Fruit fly (Drosophila melanogaster) whole organism, pupa: ENCODE results near the gene Eig71Ed.

Experiments
- CG10348 ChIP-seq: fragments of 200-800 bp; sonication (Bioruptor generic); IDR thresholded peaks from 2 replicates; pipeline ENCODE4 v1.3.6; 2022; ENCODE audit warnings: missing biosample characterization, missing genetic modification characterization
- CG12605 ChIP-seq: fragments of 200-800 bp; sonication (Bioruptor generic); IDR thresholded peaks from 2 replicates; pipeline ENCODE4 v1.3.6; 2022; ENCODE audit warnings: missing biosample characterization, missing genetic modification characterization
- CG13204 ChIP-seq: fragments of 200-800 bp; sonication (Bioruptor generic); optimal IDR thresholded peaks from 2 replicates; lab custom pipeline; 2018; ENCODE audit warnings: missing biosample characterization, mild to moderate bottlenecking, missing genetic modification characterization, moderate library complexity
- CG14655 ChIP-seq: fragments of 200-800 bp; sonication (Bioruptor generic); optimal IDR thresholded peaks from 3 replicates; lab custom pipeline; 2017; ENCODE audit warnings: mild to moderate bottlenecking, missing biosample characterization, missing genetic modification reagents, missing genetic modification characterization
- CG15710 ChIP-seq: fragments of 200-800 bp; sonication (Bioruptor generic); optimal IDR thresholded peaks from 2 replicates; lab custom pipeline; 2018; ENCODE audit warnings: missing biosample characterization, mild to moderate bottlenecking, missing genetic modification characterization, moderate library complexity
- CG17806 ChIP-seq: fragments of 200-800 bp; sonication (Bioruptor generic); optimal IDR thresholded peaks from 2 replicates; lab custom pipeline; 2018; ENCODE audit warnings: missing biosample characterization, mild to moderate bottlenecking, missing genetic modification characterization, moderate library complexity
- CG32121 ChIP-seq: fragments of 200-800 bp; sonication (Bioruptor generic); IDR thresholded peaks from 2 replicates; pipeline ENCODE4 v1.3.6; 2022; ENCODE audit warnings: missing biosample characterization, missing genetic modification characterization
- CG34367 ChIP-seq: fragments of 200-800 bp; sonication (Bioruptor generic); optimal IDR thresholded peaks from 2 replicates; lab custom pipeline; 2018; ENCODE audit warnings: missing biosample characterization, mild to moderate bottlenecking, missing genetic modification characterization
- CG4496 ChIP-seq: fragments of 200-800 bp; sonication (Bioruptor generic); IDR thresholded peaks from 3 replicates; pipeline ENCODE4 v1.3.6; 2022; ENCODE audit warnings: missing biosample characterization, missing genetic modification characterization
- CG8159 ChIP-seq: fragments of 200-800 bp; sonication (Bioruptor generic); optimal IDR thresholded peaks from 3 replicates; lab custom pipeline; 2018; ENCODE audit warnings: missing biosample characterization, mild to moderate bottlenecking, missing genetic modification characterization, moderate library complexity
- CG8301 ChIP-seq: fragments of 200-800 bp; sonication (Bioruptor generic); optimal IDR thresholded peaks from 2 replicates; lab custom pipeline; 2018; ENCODE audit warnings: missing biosample characterization, mild to moderate bottlenecking, missing genetic modification characterization
- CG9948 ChIP-seq: fragments of 200-800 bp; sonication (Bioruptor generic); optimal IDR thresholded peaks from 2 replicates; lab custom pipeline; 2018; ENCODE audit warnings: missing biosample characterization, mild to moderate bottlenecking, missing genetic modification characterization, moderate library complexity
- D1 ChIP-seq: fragments of 200-800 bp; sonication (Bioruptor generic); optimal IDR thresholded peaks from 2 replicates; lab custom pipeline; 2018; ENCODE audit warnings: missing biosample characterization, mild to moderate bottlenecking, missing genetic modification characterization, moderate library complexity
- EcR ChIP-seq: fragments of 200-800 bp; sonication (Bioruptor generic); optimal IDR thresholded peaks from 3 replicates; lab custom pipeline; 2019; ENCODE audit warnings: missing biosample characterization, missing genetic modification characterization, mild to moderate bottlenecking, moderate library complexity, missing genetic modification reagents
- Ets98B ChIP-seq: fragments of 200-800 bp; sonication (Bioruptor generic); IDR thresholded peaks from 2 replicates; pipeline ENCODE4 v1.3.6; 2022; ENCODE audit warnings: missing biosample characterization, missing genetic modification characterization
- Pif1A ChIP-seq: fragments of 200-800 bp; sonication (Bioruptor generic); optimal IDR thresholded peaks from 3 replicates; lab custom pipeline; 2016; ENCODE audit warnings: missing biosample characterization, missing genetic modification characterization
- Pif1B ChIP-seq: fragments of 200-800 bp; sonication (Bioruptor generic); optimal IDR thresholded peaks from 3 replicates; lab custom pipeline; 2016; ENCODE audit warnings: missing biosample characterization, missing genetic modification characterization
- Snoo ChIP-seq: fragments of 200-800 bp; sonication (Bioruptor generic); optimal IDR thresholded peaks from 3 replicates; lab custom pipeline; 2017; ENCODE audit warnings: missing biosample characterization, mild to moderate bottlenecking, missing genetic modification characterization, inconsistent platforms
- fd96Ca ChIP-seq: fragments of 200-800 bp; sonication (Bioruptor generic); IDR thresholded peaks from 3 replicates; pipeline ENCODE4 v1.3.6; 2022; ENCODE audit warnings: missing biosample characterization, missing genetic modification characterization
- gl ChIP-seq: fragments of 200-800 bp; sonication (Bioruptor generic); optimal IDR thresholded peaks from 2 replicates; lab custom pipeline; 2018; ENCODE audit warnings: missing biosample characterization, mild to moderate bottlenecking, missing genetic modification characterization
- rn ChIP-seq: fragments of 200-800 bp; sonication (Bioruptor generic); IDR thresholded peaks from 2 replicates; pipeline ENCODE4 v1.3.6; 2022; ENCODE audit warnings: missing biosample characterization, missing genetic modification characterization

Eig71Ed gene

dm6 chr3L:15650552-15650951 lies 1.8 kb upstream of the Eig71Ed start, which contains the start of gene CG43084:
TSS of gene CG43084 (plus strand) at chr3L:15650852.
- TF ChIP-seq CG10348 (GFP tag; lab: Robert Waterston, UW) (no peak), gl (no peak), CG34367 (tag; lab: Kevin White, UChicago) (no peak), CG8159 (no peak), Ets98B (GFP tag; lab: Robert Waterston, UW) (no peak), fd96Ca (GFP tag; lab: Robert Waterston, UW) (no peak), D1 (tag; lab: Kevin White, UChicago) (no peak), CG15710 (tag; lab: Kevin White, UChicago) (no peak), CG4496 (GFP tag; lab: Robert Waterston, UW) (no peak), CG9948 (tag; lab: Kevin White, UChicago) (no peak), EcR (GFP tag; lab: Kevin White, UChicago) (no peak), CG13204 (GFP tag; lab: Kevin White, UChicago) (no peak), Pif1A (GFP tag; lab: Kevin White, UChicago) (no peak), CG8301 (tag; lab: Kevin White, UChicago) (no peak), Pif1B (GFP tag; lab: Kevin White, UChicago) (no peak), rn (GFP tag; lab: Robert Waterston, UW) (no peak), CG14655 (no peak), CG12605 (GFP tag; lab: Robert Waterston, UW) (no peak), CG32121 (GFP tag; lab: Robert Waterston, UW) (no peak)
- TF ChIP-seq, all 21 proteins: peak for 0

- TF ChIP-seq CG32121 (GFP tag; lab: Robert Waterston, UW): no peak
- TF ChIP-seq CG34367 (tag; lab: Kevin White, UChicago): no peak
- TF ChIP-seq Pif1A (GFP tag; lab: Kevin White, UChicago): no peak
- no peak for TF ChIP-seq CG17806 (tag; lab: Kevin White, UChicago)
- no peak for TF ChIP-seq CG13204 (GFP tag; lab: Kevin White, UChicago)
- no peak for TF ChIP-seq Snoo (tag; lab: Kevin White, UChicago)
- no peak for TF ChIP-seq CG14655
- no peak for TF ChIP-seq CG8301 (tag; lab: Kevin White, UChicago)
- TF ChIP-seq EcR (GFP tag; lab: Kevin White, UChicago): no peak
- no peak for TF ChIP-seq gl
- no peak for TF ChIP-seq Ets98B (GFP tag; lab: Robert Waterston, UW)
- TF ChIP-seq CG12605 (GFP tag; lab: Robert Waterston, UW): no peak
- TF ChIP-seq rn (GFP tag; lab: Robert Waterston, UW): no peak
- TF ChIP-seq D1 (tag; lab: Kevin White, UChicago): no peak
- TF ChIP-seq CG4496 (GFP tag; lab: Robert Waterston, UW): no peak
- TF ChIP-seq CG10348 (GFP tag; lab: Robert Waterston, UW): no peak
- TF ChIP-seq Pif1B (GFP tag; lab: Kevin White, UChicago): no peak
- no peak for TF ChIP-seq CG9948 (tag; lab: Kevin White, UChicago)
These were observed 3.6 kb downstream of the Eig71Ed start, which contains the start of gene Eig71Ee for dm6 chr3L:15655910-15656309. TSS of gene Eig71Ee (minus strand) at chr3L:15656010.

DNA sequence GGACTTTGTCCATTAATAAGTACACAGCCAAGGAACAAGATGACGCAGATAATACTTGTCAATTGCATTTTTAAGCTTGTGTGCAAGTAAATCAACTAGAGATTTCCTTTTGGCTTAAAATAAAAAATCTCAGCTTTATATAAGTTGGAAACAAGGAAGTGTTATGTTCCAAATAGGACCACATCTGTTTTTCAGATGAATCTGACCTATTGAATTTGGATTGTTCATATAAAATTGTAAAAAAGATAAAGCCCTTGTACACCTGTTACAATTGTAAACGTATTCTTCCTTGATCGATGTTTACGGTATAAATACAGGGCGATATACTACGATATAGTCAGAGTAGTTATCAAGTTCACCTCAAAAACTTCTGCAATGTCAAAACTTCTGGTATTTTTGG lies 5.0 kb downstream of the Eig71Ed start, which contains the start of the genes Eig71Ef and Eig71Eg:
Eig71Ef (minus strand) TSS at position 101 of the 400 bp plus-strand sequence.
Eig71Eg (plus strand) TSS at position 339 of the 400 bp plus-strand sequence.
- TF ChIP-seq CG17806 (tag; lab: Kevin White, UChicago) (no peak), CG14655 (no peak), CG13204 (GFP tag; lab: Kevin White, UChicago) (no peak), D1 (tag; lab: Kevin White, UChicago) (no peak), gl (no peak), CG4496 (GFP tag; lab: Robert Waterston, UW) (no peak), CG32121 (GFP tag; lab: Robert Waterston, UW) (no peak), CG34367 (tag; lab: Kevin White, UChicago) (no peak), Ets98B (GFP tag; lab: Robert Waterston, UW) (no peak), Snoo (tag; lab: Kevin White, UChicago) (no peak)

- TF ChIP-seq CG15710 (tag; lab: Kevin White, UChicago): no peak
- no peak for TF ChIP-seq CG9948 (tag; lab: Kevin White, UChicago)
- no peak for TF ChIP-seq CG8301 (tag; lab: Kevin White, UChicago)
- no peak for TF ChIP-seq EcR (GFP tag; lab: Kevin White, UChicago)
- no peak for TF ChIP-seq CG34367 (tag; lab: Kevin White, UChicago)
- no peak for TF ChIP-seq rn (GFP tag; lab: Robert Waterston, UW)
- no peak for TF ChIP-seq Snoo (tag; lab: Kevin White, UChicago)
- no peak for TF ChIP-seq CG13204 (GFP tag; lab: Kevin White, UChicago)
These were observed 7.0 kb downstream of the Eig71Ed start, which contains the start of the genes Eig71Eh and Eig71Ei for dm6 chr3L:15659341-15659740. TSS of gene Eig71Eh (minus strand) at chr3L:15659441. TSS of gene Eig71Ei (plus strand) at chr3L:15659707.

DNA sequence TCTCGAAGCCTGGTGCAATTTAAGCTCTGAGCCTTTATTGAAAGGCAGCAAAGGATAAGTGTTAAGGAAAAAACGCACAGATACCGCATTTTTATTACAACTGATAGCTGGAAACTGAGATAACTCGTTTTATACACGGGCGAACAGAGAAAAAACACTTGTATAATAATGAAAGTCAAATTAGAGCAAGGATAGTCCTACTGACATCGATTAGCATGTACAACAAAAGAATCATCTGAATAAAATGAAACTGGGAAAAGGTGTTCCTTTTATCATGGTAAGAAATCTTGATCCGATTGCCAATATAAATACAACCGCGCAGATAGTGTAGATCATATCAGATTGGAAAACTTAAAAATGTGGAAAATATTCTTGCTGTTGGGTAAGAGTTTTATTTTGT lies 8.6 kb downstream of the Eig71Ed start, which contains the start of the genes Eig71Ej and Eig71Ek:
Eig71Ej (minus strand) TSS at position 101 of the 400 bp plus-strand sequence.
Eig71Ek (plus strand) TSS at position 334 of the 400 bp plus-strand sequence.
- TF ChIP-seq EcR (GFP tag; lab: Kevin White, UChicago) (no peak), Pif1B (GFP tag; lab: Kevin White, UChicago) (no peak), CG4496 (GFP tag; lab: Robert Waterston, UW) (no peak), CG34367 (tag; lab: Kevin White, UChicago) (no peak)

DNA sequence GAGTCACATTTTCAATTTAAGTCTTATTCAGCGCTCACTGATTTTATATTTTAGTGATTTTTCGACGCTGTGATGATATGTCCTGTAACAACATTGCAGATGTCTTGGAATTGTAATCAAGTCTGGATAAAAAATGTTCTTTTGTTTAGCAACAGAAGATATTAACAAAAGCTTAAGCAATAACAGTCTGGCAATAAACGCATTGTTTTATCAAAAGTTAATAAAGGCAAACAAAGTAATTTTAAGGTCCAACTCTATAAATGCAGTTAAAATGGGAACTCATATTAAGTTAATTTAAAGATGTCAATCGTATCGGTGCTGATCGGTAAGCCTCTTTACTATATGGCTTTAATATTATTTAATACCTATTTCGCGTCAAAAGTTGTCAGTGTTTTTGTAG lies 9.2 kb downstream of the Eig71Ed start, which contains the start of gene CG43082:
CG43082 (plus strand) TSS at position 301 of the 400 bp plus-strand sequence.
- no peak for TF ChIP-seq Ets98B (GFP tag; lab: Robert Waterston, UW)
- TF ChIP-seq CG4496 (GFP tag; lab: Robert Waterston, UW): no peak
- TF ChIP-seq Snoo (tag; lab: Kevin White, UChicago): no peak
- TF ChIP-seq fd96Ca (GFP tag; lab: Robert Waterston, UW): no peak
- no peak for TF ChIP-seq Pif1B (GFP tag; lab: Kevin White, UChicago)
- TF ChIP-seq CG15710 (tag; lab: Kevin White, UChicago): no peak
- no peak for TF ChIP-seq CG34367 (tag; lab: Kevin White, UChicago)
- no peak for TF ChIP-seq CG13204 (GFP tag; lab: Kevin White, UChicago)
- TF ChIP-seq, all 21 proteins: peak for 0
